Worm (Caenorhabditis elegans) whole organism, L3 larva: ENCODE measurements around the gene rei-2.
A peak's percentile ranks its signal among the peaks of the same experiment; 100 is the strongest.

ENCODE experiments used
- R02D3.7 ChIP-seq: fragments of 150-350 bp; optimal IDR thresholded peaks from 2 replicates; lab custom pipeline; 2014; ENCODE audit warnings: missing biosample characterization, missing genetic modification characterization
- ama-1 ChIP-seq: fragments of 150-350 bp; optimal IDR thresholded peaks from 2 replicates; lab custom pipeline; 2018
- ceh-9 ChIP-seq: sonication (generic microtip); optimal IDR thresholded peaks from 2 replicates; lab custom pipeline; 2018; ENCODE audit warnings: missing biosample characterization, missing genetic modification characterization
- daf-12 ChIP-seq: fragments of 150-350 bp; optimal IDR thresholded peaks from 2 replicates; lab custom pipeline; 2014; ENCODE audit warnings: missing biosample characterization, missing genetic modification reagents, missing genetic modification characterization
- egl-27 ChIP-seq: sonication (generic microtip); optimal IDR thresholded peaks from 4 replicates; lab custom pipeline; 2017; ENCODE audit warnings: missing biosample characterization, missing genetic modification reagents, missing genetic modification characterization
- egl-5 ChIP-seq: fragments of 150-350 bp; optimal IDR thresholded peaks from 2 replicates; lab custom pipeline; 2017; ENCODE audit warnings: missing biosample characterization, missing genetic modification reagents, missing genetic modification characterization, inconsistent platforms
- elt-1 ChIP-seq: fragments of 150-350 bp; optimal IDR thresholded peaks from 2 replicates; lab custom pipeline; 2014; ENCODE audit warnings: missing biosample characterization, missing genetic modification characterization
- elt-2 ChIP-seq: sonication (generic microtip); optimal IDR thresholded peaks from 2 replicates; lab custom pipeline; 2016; ENCODE audit warnings: missing genetic modification reagents, mild to moderate bottlenecking, missing genetic modification characterization, missing compliant biosample characterization
- elt-3 ChIP-seq, 3 experiments: fragments of 150-350 bp in 1 of 3; sonication (generic microtip) in 2 of 3; optimal IDR thresholded peaks; 2 replicates in 2 of 3; 4 replicates in 1 of 3; lab custom pipeline; 2014 to 2017; ENCODE audit warnings: missing biosample characterization in 3 of 3, missing genetic modification characterization in 3 of 3
- fkh-10 ChIP-seq: sonication (generic microtip); optimal IDR thresholded peaks from 2 replicates; lab custom pipeline; 2017; ENCODE audit warnings: missing biosample characterization, missing genetic modification reagents, missing genetic modification characterization
- fkh-2 ChIP-seq: fragments of 150-350 bp; optimal IDR thresholded peaks from 2 replicates; lab custom pipeline; 2014; ENCODE audit warnings: missing biosample characterization, missing genetic modification reagents, missing genetic modification characterization
- fos-1 ChIP-seq: fragments of 150-350 bp; optimal IDR thresholded peaks from 2 replicates; lab custom pipeline; 2014; ENCODE audit warnings: missing biosample characterization, missing genetic modification characterization
- hmg-11 ChIP-seq: sonication (generic microtip); optimal IDR thresholded peaks from 2 replicates; lab custom pipeline; 2016; ENCODE audit warnings: missing genetic modification characterization, missing compliant biosample characterization
- jun-1 ChIP-seq: fragments of 150-350 bp; optimal IDR thresholded peaks from 2 replicates; lab custom pipeline; 2014; ENCODE audit warnings: missing biosample characterization, missing genetic modification reagents, missing genetic modification characterization
- lin-39 ChIP-seq: fragments of 150-350 bp; optimal IDR thresholded peaks from 2 replicates; lab custom pipeline; 2018; ENCODE audit warnings: missing biosample characterization, missing genetic modification reagents, missing genetic modification characterization
- nfya-1 ChIP-seq: sonication (generic microtip); optimal IDR thresholded peaks from 2 replicates; lab custom pipeline; 2017; ENCODE audit warnings: missing genetic modification characterization, mild to moderate bottlenecking, missing compliant biosample characterization, antibody characterized with exemption, moderate library complexity; ENCODE audit not compliant: insufficient read depth
- nhr-237 ChIP-seq: fragments of 150-350 bp; optimal IDR thresholded peaks from 2 replicates; lab custom pipeline; 2014; ENCODE audit warnings: missing biosample characterization, missing genetic modification characterization
- nhr-43 ChIP-seq: sonication (generic microtip); optimal IDR thresholded peaks from 2 replicates; lab custom pipeline; 2016; ENCODE audit warnings: mild to moderate bottlenecking, missing genetic modification characterization, missing compliant biosample characterization; ENCODE audit not compliant: poor library complexity, severe bottlenecking
- nhr-67 ChIP-seq: fragments of 150-350 bp; optimal IDR thresholded peaks from 2 replicates; lab custom pipeline; 2014; ENCODE audit warnings: missing biosample characterization, missing genetic modification characterization
- nhr-76 ChIP-seq: fragments of 150-350 bp; sonication (generic microtip); optimal IDR thresholded peaks from 5 replicates; lab custom pipeline; 2014; ENCODE audit warnings: missing biosample characterization, missing genetic modification characterization
- pqm-1 ChIP-seq: fragments of 150-350 bp; optimal IDR thresholded peaks from 2 replicates; lab custom pipeline; 2017; ENCODE audit warnings: missing biosample characterization, missing genetic modification characterization, inconsistent platforms
- sea-2 ChIP-seq: fragments of 150-350 bp; sonication (generic microtip); optimal IDR thresholded peaks from 4 replicates; lab custom pipeline; 2014; ENCODE audit warnings: missing biosample characterization, missing genetic modification reagents, missing genetic modification characterization
- skn-1 ChIP-seq: fragments of 150-350 bp; optimal IDR thresholded peaks from 2 replicates; lab custom pipeline; 2014; ENCODE audit warnings: missing biosample characterization, missing genetic modification characterization
- snpc-4 ChIP-seq: fragments of 150-350 bp; optimal IDR thresholded peaks from 2 replicates; lab custom pipeline; 2014; ENCODE audit warnings: missing biosample characterization, missing genetic modification characterization
- unc-39 ChIP-seq: sonication (generic microtip); optimal IDR thresholded peaks from 4 replicates; lab custom pipeline; 2017; ENCODE audit warnings: missing biosample characterization, missing genetic modification characterization
- ztf-11 ChIP-seq: fragments of 150-350 bp; optimal IDR thresholded peaks from 2 replicates; lab custom pipeline; 2014; ENCODE audit warnings: missing biosample characterization, missing genetic modification characterization
- ztf-4 ChIP-seq: fragments of 150-350 bp; optimal IDR thresholded peaks from 2 replicates; lab custom pipeline; 2014; ENCODE audit warnings: missing biosample characterization, missing genetic modification characterization

rei-2 gene

DNA sequence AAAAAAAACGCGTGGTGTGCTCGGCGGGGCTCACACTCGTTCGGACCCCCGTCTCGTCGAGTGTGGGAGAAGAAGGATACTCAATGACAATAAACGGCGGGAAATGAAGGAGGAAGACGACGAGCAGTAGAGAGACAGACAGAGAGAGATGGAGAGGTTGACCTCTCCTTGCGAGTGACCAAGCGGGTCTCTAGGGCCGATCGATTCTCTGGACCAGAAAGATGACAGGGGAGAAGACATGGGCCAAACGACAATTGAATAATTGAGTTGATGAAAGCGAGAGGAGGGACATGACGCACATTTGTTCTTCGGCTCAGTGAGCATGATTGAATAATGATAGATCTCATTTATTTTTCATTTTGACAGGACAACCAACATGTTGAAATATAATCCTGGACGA lies 32.4 kb upstream of the rei-2 start:
- TF ChIP-seq nfya-1 (tag; lab: Kevin White, UChicago), result peak; percentile 55
- peak; percentile 40 for TF ChIP-seq hmg-11 (tag; lab: Kevin White, UChicago)
- TF ChIP-seq egl-5 (tag; lab: Kevin White, UChicago), result peak; percentile 21
- TF ChIP-seq lin-39, result peak; percentile 29
- TF ChIP-seq unc-39 (tag; lab: Kevin White, UChicago), result no peak
- TF ChIP-seq, all 47 proteins: peak for 4

DNA sequence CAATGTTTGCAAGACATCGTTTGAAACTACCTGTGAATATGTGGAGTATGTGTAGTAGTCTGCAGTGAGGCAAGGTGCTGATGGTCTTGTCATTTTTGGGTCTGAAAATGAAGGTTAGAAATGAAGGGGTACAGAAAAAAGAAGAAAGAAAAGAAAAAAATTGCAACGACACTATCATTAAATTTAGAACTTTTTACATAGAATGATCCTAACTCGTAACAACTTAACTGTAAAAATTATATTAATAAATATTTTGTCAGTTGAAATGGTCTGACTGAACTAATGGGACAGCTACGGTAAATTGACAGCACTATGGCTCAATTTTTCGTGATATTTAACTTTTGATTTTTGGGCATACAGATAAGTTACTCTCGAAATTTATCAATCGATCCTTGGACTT lies 31.4 kb upstream of the rei-2 start, which contains the start of gene C05D9.7:
Gene C05D9.7 (minus strand): TSS at position 101 of the 400 bp plus-strand sequence.
- no peak for TF ChIP-seq skn-1 (tag; lab: Kevin White, UChicago)
- no peak for TF ChIP-seq unc-39 (tag; lab: Kevin White, UChicago)

ce11 chrX:1117252-1117651 lies 29.3 kb upstream of the rei-2 start:
- TF ChIP-seq elt-2, result peak; percentile 48
- TF ChIP-seq hmg-11 (tag; lab: Kevin White, UChicago), result no peak
- TF ChIP-seq elt-3 (tag; optimal IDR thresholded peaks at IDR 0.05; lab: Kevin White, UChicago), result no peak
- peak; percentile 29 for TF ChIP-seq pqm-1 (tag; lab: Kevin White, UChicago)

ce11 chrX:1115207-1115606 lies 27.3 kb upstream of the rei-2 start:
- TF ChIP-seq fkh-2 (tag; lab: Kevin White, UChicago), result no peak
- TF ChIP-seq ztf-11 (tag; lab: Kevin White, UChicago), result no peak
- no peak for TF ChIP-seq jun-1
- TF ChIP-seq nhr-67 (tag; lab: Kevin White, UChicago), result no peak
- no peak for TF ChIP-seq nhr-76 (tag; lab: Kevin White, UChicago)

DNA sequence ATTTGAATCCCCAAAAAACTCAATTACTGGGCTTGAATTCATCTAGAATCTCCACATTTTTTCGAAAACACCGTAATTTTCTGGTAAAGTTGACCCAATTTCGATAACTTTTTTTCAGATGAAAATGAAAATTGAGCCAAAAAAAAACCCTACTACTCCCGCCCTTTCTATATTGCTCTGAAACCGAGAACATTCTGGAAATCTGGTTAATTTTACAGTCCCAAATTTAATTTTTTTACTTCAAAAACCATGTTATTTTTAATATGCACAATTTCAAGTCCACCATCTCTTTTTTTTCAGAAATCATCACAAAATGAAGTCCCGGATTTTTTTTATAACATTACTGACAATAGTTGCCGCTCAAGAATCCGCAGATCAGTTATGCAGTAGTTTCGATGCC lies 23.7 kb upstream of the rei-2 start, which contains the start of gene C05D9.3:
Gene C05D9.3 (plus strand): TSS at position 301 of the 400 bp plus-strand sequence.
- TF ChIP-seq nhr-237 (tag; lab: Kevin White, UChicago) (no peak), fos-1 (tag; lab: Kevin White, UChicago) (no peak), elt-2 (no peak), daf-12 (tag; lab: Kevin White, UChicago) (no peak), ztf-4 (tag; lab: Kevin White, UChicago) (no peak)
- TF ChIP-seq, all 47 proteins: peak for 0

DNA sequence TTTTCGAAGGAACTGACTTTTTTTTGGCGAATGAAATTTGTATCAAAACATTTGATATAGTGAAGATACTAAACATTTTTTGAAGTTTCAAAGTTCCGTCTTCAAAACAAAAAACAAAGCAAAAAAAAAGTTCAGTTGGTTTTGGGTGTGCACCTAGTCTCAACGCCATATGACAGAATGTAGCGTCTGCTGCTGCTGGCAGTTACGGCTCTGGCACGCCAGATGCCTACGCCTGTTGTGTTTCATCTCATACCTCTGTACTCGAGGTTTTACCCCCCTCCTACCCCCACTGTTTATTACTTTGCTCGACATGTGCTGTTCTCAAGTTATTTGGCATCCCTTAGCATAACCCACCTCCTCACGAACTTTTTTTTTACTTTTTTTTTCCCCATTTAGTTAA lies 22.8 kb upstream of the rei-2 start:
- TF ChIP-seq lin-39 (peak; percentile 41), elt-1 (tag; lab: Kevin White, UChicago) (no peak)
- TF ChIP-seq, all 47 proteins: peak for 1

ce11 chrX:1108874-1109273 lies 20.9 kb upstream of the rei-2 start:
- TF ChIP-seq nhr-43 (tag; lab: Kevin White, UChicago), result no peak
- TF ChIP-seq ztf-4 (tag; lab: Kevin White, UChicago), result no peak
- peak; percentile 84 for TF ChIP-seq lin-39
- no peak for TF ChIP-seq ama-1 (lab: Kevin White, UChicago)
- TF ChIP-seq jun-1, result no peak

DNA sequence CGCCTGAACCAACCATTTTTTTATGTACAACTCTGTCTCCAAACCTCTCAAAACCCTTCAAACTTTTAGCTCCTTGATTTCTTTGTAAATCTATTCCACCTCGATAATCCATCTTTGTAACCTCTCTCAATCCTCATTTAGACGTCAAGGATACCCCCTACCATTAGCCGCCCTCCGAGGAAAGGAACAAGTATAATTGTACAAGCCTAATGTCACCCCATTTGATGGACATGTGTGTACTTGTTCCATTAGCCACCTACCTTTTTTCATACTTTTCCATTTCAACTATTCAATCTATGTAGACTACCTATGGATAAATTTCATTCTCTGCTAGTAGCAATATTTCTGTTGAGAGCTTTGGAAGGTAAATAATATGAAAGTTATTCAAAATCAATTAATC lies 19.8 kb upstream of the rei-2 start, which contains the start of gene C05D9.4:
Gene C05D9.4 (plus strand): TSS at position 301 of the 400 bp plus-strand sequence.
- TF ChIP-seq R02D3.7 (tag; lab: Kevin White, UChicago), result no peak
- TF ChIP-seq snpc-4, result no peak
- no peak for TF ChIP-seq egl-5 (tag; lab: Kevin White, UChicago)
- no peak for TF ChIP-seq nhr-43 (tag; lab: Kevin White, UChicago)
- no peak for TF ChIP-seq ceh-9 (tag; lab: Kevin White, UChicago)
- TF ChIP-seq egl-27 (tag; lab: Kevin White, UChicago), result no peak
- TF ChIP-seq ama-1 (lab: Kevin White, UChicago), result no peak
- no peak for TF ChIP-seq sea-2 (GFP tag; lab: Kevin White, UChicago)
- TF ChIP-seq fkh-10 (GFP tag; lab: Kevin White, UChicago), result no peak
